Worm (Caenorhabditis elegans) whole organism, young adult: ENCODE data around the gene K08D9.10.

Source experiments
- F10E7.11 ChIP-seq: sonication (generic microtip); optimal IDR thresholded peaks from 2 replicates; lab custom pipeline; 2017; ENCODE audit warnings: mild to moderate bottlenecking, missing genetic modification characterization, moderate library complexity, missing compliant biosample characterization
- Y67H2A.10 ChIP-seq: fragments of 200-800 bp; sonication (Bioruptor generic); conservative IDR thresholded peaks from 2 replicates; pipeline ENCODE4 v1.3.6; 2022; ENCODE audit warnings: missing genetic modification reagents, missing genetic modification characterization, missing compliant biosample characterization
- ama-1 ChIP-seq, 3 experiments: fragments of 150-350 bp in 1 of 3; sonication (generic microtip) in 2 of 3; optimal IDR thresholded peaks; 2 replicates each; lab custom pipeline; 2014 to 2018; ENCODE audit warnings: missing biosample characterization in 2 of 3, missing genetic modification characterization in 2 of 3, missing genetic modification reagents in 2 of 3
- dpl-1 ChIP-seq: fragments of 150-350 bp; optimal IDR thresholded peaks from 2 replicates; lab custom pipeline; 2014; ENCODE audit warnings: missing biosample characterization, missing genetic modification reagents, missing genetic modification characterization
- egl-44 ChIP-seq: fragments of 200-800 bp; sonication (Bioruptor generic); IDR thresholded peaks from 2 replicates; pipeline ENCODE4 v1.3.6; 2022; ENCODE audit warnings: missing genetic modification reagents, missing genetic modification characterization, missing compliant biosample characterization
- hmg-20 ChIP-seq: fragments of 200-800 bp; sonication (Bioruptor generic); IDR thresholded peaks from 2 replicates; pipeline ENCODE4 v1.3.6; 2022; ENCODE audit warnings: missing genetic modification reagents, missing genetic modification characterization, missing compliant biosample characterization
- nfya-1 ChIP-seq: sonication (generic microtip); optimal IDR thresholded peaks from 2 replicates; lab custom pipeline; 2017; ENCODE audit warnings: antibody characterized with exemption, missing compliant biosample characterization, missing genetic modification characterization, borderline replicate concordance; ENCODE audit not compliant: insufficient read depth
- snpc-4 ChIP-seq, 5 experiments: fragments of 150-350 bp in 1 of 5; sonication (generic microtip) in 4 of 5; optimal IDR thresholded peaks; 2 replicates each; lab custom pipeline; 2014 to 2018; ENCODE audit warnings: missing genetic modification characterization in 5 of 5, missing biosample characterization in 3 of 5, antibody characterized with exemption in 2 of 5, mild to moderate bottlenecking in 2 of 5, missing compliant biosample characterization in 2 of 5, missing genotype in 2 of 5, moderate library complexity in 2 of 5, missing genetic modification reagents in 1 of 5
- tlf-1 ChIP-seq: fragments of 200-800 bp; sonication (Bioruptor generic); optimal IDR thresholded peaks from 2 replicates; lab custom pipeline; 2018; ENCODE audit warnings: mild to moderate bottlenecking, missing genetic modification characterization, missing compliant biosample characterization

ce11 chrV:3242984-3243383 is 12.3 kb downstream of the K08D9.10 start, which contains the start of gene gst-23:
- TF ChIP-seq Y67H2A.10 (GFP tag; lab: Robert Waterston, UW) (no peak), snpc-4 (GFP tag; optimal IDR thresholded peaks at IDR 0.05; lab: Kevin White, UChicago) (no peak), snpc-4 (tag; optimal IDR thresholded peaks at IDR 0.05; lab: Kevin White, UChicago) (no peak), nfya-1 (no peak), egl-44 (GFP tag; lab: Robert Waterston, UW) (no peak), ama-1 (optimal IDR thresholded peaks at IDR 0.05; lab: Kevin White, UChicago) (no peak), ama-1 (GFP tag; optimal IDR thresholded peaks at IDR 0.05; lab: Kevin White, UChicago) (no peak), dpl-1 (no peak), F10E7.11 (tag; lab: Kevin White, UChicago) (no peak), tlf-1 (no peak), hmg-20 (GFP tag; lab: Robert Waterston, UW) (no peak)
